Worm (Caenorhabditis elegans) whole organism, L3 larva: ENCODE measurements around the gene T14B1.1.

Experiments
- aly-2 ChIP-seq: fragments of 150-350 bp; optimal IDR thresholded peaks from 2 replicates; lab custom pipeline; 2014; ENCODE audit warnings: missing biosample characterization, missing genetic modification characterization
- ceh-28 ChIP-seq: fragments of 150-350 bp; optimal IDR thresholded peaks from 2 replicates; lab custom pipeline; 2014; ENCODE audit warnings: missing biosample characterization, missing genetic modification reagents, missing genetic modification characterization
- ceh-82 ChIP-seq: fragments of 150-350 bp; optimal IDR thresholded peaks from 2 replicates; lab custom pipeline; 2014; ENCODE audit warnings: missing biosample characterization, missing genetic modification characterization
- daf-12 ChIP-seq: fragments of 150-350 bp; optimal IDR thresholded peaks from 2 replicates; lab custom pipeline; 2014; ENCODE audit warnings: missing biosample characterization, missing genetic modification reagents, missing genetic modification characterization
- fos-1 ChIP-seq: fragments of 150-350 bp; optimal IDR thresholded peaks from 2 replicates; lab custom pipeline; 2014; ENCODE audit warnings: missing biosample characterization, missing genetic modification characterization
- nfya-1 ChIP-seq: sonication (generic microtip); optimal IDR thresholded peaks from 2 replicates; lab custom pipeline; 2017; ENCODE audit warnings: missing genetic modification characterization, mild to moderate bottlenecking, missing compliant biosample characterization, antibody characterized with exemption, moderate library complexity; ENCODE audit not compliant: insufficient read depth
- nhr-67 ChIP-seq: fragments of 150-350 bp; optimal IDR thresholded peaks from 2 replicates; lab custom pipeline; 2014; ENCODE audit warnings: missing biosample characterization, missing genetic modification characterization
- nhr-77 ChIP-seq: fragments of 150-350 bp; optimal IDR thresholded peaks from 2 replicates; lab custom pipeline; 2014; ENCODE audit warnings: missing biosample characterization, missing genetic modification characterization
- snpc-4 ChIP-seq: fragments of 150-350 bp; optimal IDR thresholded peaks from 2 replicates; lab custom pipeline; 2014; ENCODE audit warnings: missing biosample characterization, missing genetic modification characterization

- TF ChIP-seq fos-1 (tag; lab: Kevin White, UChicago) (no peak), snpc-4 (tag; lab: Kevin White, UChicago) (no peak), nhr-67 (no peak), ceh-28 (tag; lab: Kevin White, UChicago) (no peak), nhr-77 (no peak), daf-12 (no peak), ceh-82 (tag; lab: Kevin White, UChicago) (no peak), aly-2 (no peak), nfya-1 (tag; lab: Kevin White, UChicago) (no peak)
Measured at ce11 chrX:9622609-9623008, 45.9 kb downstream of the T14B1.1 start.
